Fruit fly (Drosophila melanogaster): ENCODE measurements around the gene Ndc1.

Gene Ndc1

dm6 chr3R:23887096-23887421, 37.1 kb upstream of the Ndc1 start (continued):
- TF ChIP-seq esg (GFP tag; conservative IDR thresholded peaks at IDR 0.05) (peak; percentile 88), Nf-YC (tag; optimal IDR thresholded peaks at IDR 0.05) (peak; percentile 46), pb (GFP tag; optimal IDR thresholded peaks at IDR 0.05) (no peak), tio (GFP tag; optimal IDR thresholded peaks at IDR 0.05) (peak; percentile 86), gsb-n (tag; optimal IDR thresholded peaks at IDR 0.05) (peak; percentile 98), cwo (GFP tag; optimal IDR thresholded peaks at IDR 0.05) (peak; percentile 71), gce (GFP tag; IDR thresholded peaks at IDR 0.05) (peak; percentile 78), E2f2 (GFP tag; IDR thresholded peaks at IDR 0.05) (peak; percentile 74), CG11398 (GFP tag; optimal IDR thresholded peaks at IDR 0.05) (no peak), Fer2 (tag; optimal IDR thresholded peaks at IDR 0.05) (peak; percentile 74), lilli (GFP tag; optimal IDR thresholded peaks at IDR 0.05) (peak; percentile 79), Hr39 (optimal IDR thresholded peaks at IDR 0.05) (no peak), trem (tag; optimal IDR thresholded peaks at IDR 0.05) (peak; percentile 96), Trl (optimal IDR thresholded peaks at IDR 0.05) (no peak), Trl (GFP tag; optimal IDR thresholded peaks at IDR 0.05) (peak; percentile 33), CG15479 (GFP tag; optimal IDR thresholded peaks at IDR 0.05) (no peak), CG9609 (GFP tag; optimal IDR thresholded peaks at IDR 0.05) (peak; percentile 35), fru (optimal IDR thresholded peaks at IDR 0.05) (no peak), CG10959 (GFP tag; IDR thresholded peaks at IDR 0.05) (peak; percentile 97), Hmx (GFP tag; optimal IDR thresholded peaks at IDR 0.05) (no peak), Hsf (GFP tag; optimal IDR thresholded peaks at IDR 0.05) (peak; percentile 75), cg (GFP tag; optimal IDR thresholded peaks at IDR 0.05) (no peak), vvl (GFP tag; IDR thresholded peaks at IDR 0.05) (peak; percentile 97), Dref (GFP tag; IDR thresholded peaks at IDR 0.05) (no peak), CG10274 (GFP tag; optimal IDR thresholded peaks at IDR 0.05) (peak; percentile 50), CG11695 (GFP tag; IDR thresholded peaks at IDR 0.05) (peak; percentile 92), CG32772 (GFP tag; IDR thresholded peaks at IDR 0.05) (peak; percentile 92), sna (GFP tag; IDR thresholded peaks at IDR 0.05; ENCODE audit: partially characterized antibody) (no peak), NK7.1 (GFP tag; optimal IDR thresholded peaks at IDR 0.05) (peak; percentile 8), zen (tag; optimal IDR thresholded peaks at IDR 0.05) (peak; percentile 94), Rfx (GFP tag; IDR thresholded peaks at IDR 0.05) (peak; percentile 83), CG9817 (tag; optimal IDR thresholded peaks at IDR 0.05) (peak; percentile 85), dmrt11E (tag; optimal IDR thresholded peaks at IDR 0.05) (peak; percentile 99), chinmo (GFP tag; IDR thresholded peaks at IDR 0.05; ENCODE audit: partially characterized antibody) (no peak), CG10147 (GFP tag; optimal IDR thresholded peaks at IDR 0.05) (peak; percentile 79), CG5245 (GFP tag; optimal IDR thresholded peaks at IDR 0.05) (peak; percentile 88), pan (optimal IDR thresholded peaks at IDR 0.05) (no peak), pan (GFP tag; optimal IDR thresholded peaks at IDR 0.05 in 1 of 2, IDR thresholded peaks at IDR 0.05 in 1 of 2) (peak in 1 of 2 experiments; percentile 90), C15 (GFP tag; IDR thresholded peaks at IDR 0.05) (peak; percentile 75; the same call in 1 of the 3 replicates), ara (GFP tag; IDR thresholded peaks at IDR 0.05) (peak; percentile 97), ken (GFP tag; IDR thresholded peaks at IDR 0.05) (peak; percentile 93), z (GFP tag; IDR thresholded peaks at IDR 0.05) (peak; percentile 70), CG15269 (tag; optimal IDR thresholded peaks at IDR 0.05) (peak; percentile 91), MBD-R2 (GFP tag; IDR thresholded peaks at IDR 0.05) (peak; percentile 60), wor (GFP tag; IDR thresholded peaks at IDR 0.05) (peak; percentile 90), dan (GFP tag; IDR thresholded peaks at IDR 0.05) (peak; percentile 91), CG34224 (GFP tag; IDR thresholded peaks at IDR 0.05; ENCODE audit: partially characterized antibody) (no peak), CG30431 (GFP tag; optimal IDR thresholded peaks at IDR 0.05) (peak; percentile 88), CG11723 (GFP tag; optimal IDR thresholded peaks at IDR 0.05) (peak; percentile 71), CG18011 (GFP tag; optimal IDR thresholded peaks at IDR 0.05) (peak; percentile 40), CG15696 (tag; optimal IDR thresholded peaks at IDR 0.05) (peak; percentile 98), Dbx (GFP tag; IDR thresholded peaks at IDR 0.05) (0 out of 3 replicates have a peak, but pooled peaks have one; percentile 46), CG33213 (GFP tag; optimal IDR thresholded peaks at IDR 0.05) (no peak)
